Worm (Caenorhabditis elegans) whole organism, midembryonic: ENCODE measurements around the gene spcs-3.

Experiments used
- T22C8.4 ChIP-seq: fragments of 200-800 bp; sonication (Bioruptor generic); IDR thresholded peaks from 2 replicates; pipeline ENCODE4 v1.3.6; 2022; ENCODE audit warnings: missing genetic modification characterization, missing compliant biosample characterization
- cog-1 ChIP-seq: sonication (generic microtip); optimal IDR thresholded peaks from 2 replicates; lab custom pipeline; 2016; ENCODE audit warnings: missing genetic modification characterization, missing compliant biosample characterization
- flt-1 ChIP-seq: fragments of 200-800 bp; sonication (Bioruptor generic); IDR thresholded peaks from 2 replicates; pipeline ENCODE4 v1.3.6; 2022; ENCODE audit warnings: missing genetic modification characterization, missing compliant biosample characterization
- klf-2 ChIP-seq: fragments of 200-800 bp; sonication (Bioruptor generic); conservative IDR thresholded peaks from 2 replicates; pipeline ENCODE4 v1.3.6; 2022; ENCODE audit warnings: missing genetic modification reagents, missing genetic modification characterization, missing compliant biosample characterization
- ref-1 ChIP-seq: fragments of 200-800 bp; sonication (Bioruptor generic); conservative IDR thresholded peaks from 2 replicates; pipeline ENCODE4 v1.3.6; 2022; ENCODE audit warnings: missing genetic modification reagents, missing genetic modification characterization, missing compliant biosample characterization
- tab-1 ChIP-seq: fragments of 200-800 bp; sonication (Bioruptor generic); IDR thresholded peaks from 2 replicates; pipeline ENCODE4 v1.3.6; 2022; ENCODE audit warnings: missing genetic modification characterization, missing compliant biosample characterization
- ztf-29 ChIP-seq: fragments of 200-800 bp; sonication (Bioruptor generic); IDR thresholded peaks from 2 replicates; pipeline ENCODE4 v1.3.6; 2022; ENCODE audit warnings: missing genetic modification reagents, missing genetic modification characterization, missing compliant biosample characterization

ce11 chrIII:8044717-8045116 lies at the start of gene spcs-3:
- TF ChIP-seq klf-2 (GFP tag; lab: Robert Waterston, UW) (no peak), T22C8.4 (GFP tag; lab: Robert Waterston, UW) (no peak), tab-1 (GFP tag; lab: Robert Waterston, UW) (no peak), ztf-29 (GFP tag; lab: Robert Waterston, UW) (no peak), cog-1 (tag; lab: Kevin White, UChicago) (no peak), flt-1 (GFP tag; lab: Robert Waterston, UW) (no peak), ref-1 (no peak)
